Worm (Caenorhabditis elegans): Measurements from ENCODE around the gene Y66A7A.4.
A peak's percentile ranks its signal among the peaks of the same experiment; 100 is the strongest.

Gene Y66A7A.4

ce11 chrIII:11580428-11580885, 31.9 kb upstream of the Y66A7A.4 start, which contains the start of gene Y66D12A.7 (continued):
- TF ChIP-seq pha-4 (tag; optimal IDR thresholded peaks at IDR 0.05) (peak; percentile 55), nhr-25 (tag; optimal IDR thresholded peaks at IDR 0.05) (no peak), unc-62 (GFP tag; optimal IDR thresholded peaks at IDR 0.05) (no peak), R02D3.7 (tag; optimal IDR thresholded peaks at IDR 0.05) (no peak), skn-1 (tag; optimal IDR thresholded peaks at IDR 0.05) (no peak), aly-2 (tag; optimal IDR thresholded peaks at IDR 0.05) (no peak), jun-1 (tag; optimal IDR thresholded peaks at IDR 0.05) (no peak), ztf-4 (tag; optimal IDR thresholded peaks at IDR 0.05) (no peak), fkh-10 (GFP tag; optimal IDR thresholded peaks at IDR 0.05) (no peak), mml-1 (tag; optimal IDR thresholded peaks at IDR 0.05) (no peak), ceh-82 (tag; optimal IDR thresholded peaks at IDR 0.05) (no peak), lin-39 (tag; optimal IDR thresholded peaks at IDR 0.05) (no peak), ztf-11 (tag; optimal IDR thresholded peaks at IDR 0.05) (no peak), zag-1 (tag; optimal IDR thresholded peaks at IDR 0.05) (no peak), tbx-2 (tag; optimal IDR thresholded peaks at IDR 0.05) (no peak), nhr-77 (tag; optimal IDR thresholded peaks at IDR 0.05) (no peak), hmg-11 (tag; optimal IDR thresholded peaks at IDR 0.05) (no peak)

DNA sequence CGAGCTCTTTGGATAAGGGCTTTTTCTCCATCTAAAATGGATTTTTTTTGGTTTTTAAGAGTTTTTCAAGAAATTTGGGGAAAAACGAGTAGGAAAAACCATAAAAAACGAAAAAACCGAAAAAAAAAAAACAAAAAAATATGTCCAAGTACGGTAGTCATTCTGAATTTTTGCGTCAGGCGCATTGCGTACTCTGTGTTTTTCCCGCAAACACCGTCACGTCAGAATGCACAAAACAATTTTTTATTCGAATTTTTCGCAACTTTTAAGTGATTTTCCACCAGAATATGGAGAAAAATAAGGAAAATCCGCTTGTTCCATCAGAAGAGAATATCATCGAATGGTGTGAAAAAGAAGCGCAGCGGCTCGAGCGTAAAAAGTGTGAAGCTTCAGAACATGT, 31.0 kb upstream of the Y66A7A.4 start, which contains the start of the genes Y66D12A.6 and ceh-92:
Gene Y66D12A.6 (minus strand): TSS at position 31 of the 400 bp plus-strand sequence.
Gene ceh-92 (plus strand): TSS at position 229 of the 400 bp plus-strand sequence.
- TF ChIP-seq ceh-9 (tag; optimal IDR thresholded peaks at IDR 0.05) (no peak), ceh-28 (tag; optimal IDR thresholded peaks at IDR 0.05) (no peak), skn-1 (tag; optimal IDR thresholded peaks at IDR 0.05) (no peak), eor-1 (tag; optimal IDR thresholded peaks at IDR 0.05) (no peak), aly-2 (tag; optimal IDR thresholded peaks at IDR 0.05) (no peak), hmg-11 (tag; optimal IDR thresholded peaks at IDR 0.05) (no peak), zag-1 (tag; optimal IDR thresholded peaks at IDR 0.05) (no peak), nhr-77 (tag; optimal IDR thresholded peaks at IDR 0.05) (no peak), nhr-76 (tag; optimal IDR thresholded peaks at IDR 0.05) (no peak), elt-2 (tag; optimal IDR thresholded peaks at IDR 0.05) (no peak), ztf-11 (tag; optimal IDR thresholded peaks at IDR 0.05) (no peak), snpc-4 (tag; optimal IDR thresholded peaks at IDR 0.05) (no peak), jun-1 (tag; optimal IDR thresholded peaks at IDR 0.05) (no peak), nhr-11 (tag; optimal IDR thresholded peaks at IDR 0.05) (no peak), ceh-82 (tag; optimal IDR thresholded peaks at IDR 0.05) (no peak), unc-62 (GFP tag; optimal IDR thresholded peaks at IDR 0.05) (no peak), lin-15B (tag; optimal IDR thresholded peaks at IDR 0.05) (no peak), ama-1 (optimal IDR thresholded peaks at IDR 0.05) (no peak), fos-1 (tag; optimal IDR thresholded peaks at IDR 0.05) (no peak)

DNA sequence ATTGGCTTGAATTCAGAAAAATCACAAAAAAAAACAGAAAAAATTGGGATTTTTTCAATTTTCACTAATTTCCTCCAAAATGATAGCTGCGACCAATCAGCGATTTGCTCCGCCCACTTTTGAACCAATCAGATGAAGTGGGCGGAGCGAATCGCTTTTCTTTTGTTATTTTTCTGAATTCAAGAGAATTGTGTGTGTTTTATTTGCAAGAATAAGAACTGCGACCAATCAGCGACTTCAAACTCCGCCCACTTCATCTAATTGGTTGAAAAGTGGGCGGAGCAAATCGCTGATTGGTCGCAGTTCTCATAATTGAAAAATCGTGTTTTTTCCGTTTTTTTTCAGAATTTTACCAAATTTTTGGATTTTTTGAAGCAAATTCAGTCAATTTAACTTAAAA, 29.8 kb upstream of the Y66A7A.4 start:
- TF ChIP-seq nhr-43 (tag; optimal IDR thresholded peaks at IDR 0.05; ENCODE audit: poor library complexity, severe bottlenecking), result no peak
- peak; percentile 86 for TF ChIP-seq nfya-1 (tag; optimal IDR thresholded peaks at IDR 0.05; ENCODE audit: insufficient read depth)

ce11 chrIII:11588911-11589310, 23.5 kb upstream of the Y66A7A.4 start, which contains the start of gene Y66D12A.3:
Y66D12A.3 (plus strand) TSS chrIII:11589211.
- no peak for TF ChIP-seq lin-15B (tag; optimal IDR thresholded peaks at IDR 0.05)
- TF ChIP-seq unc-62 (GFP tag; optimal IDR thresholded peaks at IDR 0.05), result no peak
- TF ChIP-seq nhr-67 (tag; optimal IDR thresholded peaks at IDR 0.05), result no peak
- no peak for TF ChIP-seq lsy-12 (tag; optimal IDR thresholded peaks at IDR 0.05)
- TF ChIP-seq ztf-11 (tag; optimal IDR thresholded peaks at IDR 0.05), result no peak
- TF ChIP-seq ceh-16 (tag; optimal IDR thresholded peaks at IDR 0.05), result no peak
- TF ChIP-seq ZK546.5 (tag; optimal IDR thresholded peaks at IDR 0.05), result no peak
- no peak for TF ChIP-seq lin-39 (tag; optimal IDR thresholded peaks at IDR 0.05)
- TF ChIP-seq R02D3.7 (tag; optimal IDR thresholded peaks at IDR 0.05), result no peak

- TF ChIP-seq aly-2 (tag; optimal IDR thresholded peaks at IDR 0.05) (no peak), nfya-1 (tag; optimal IDR thresholded peaks at IDR 0.05; ENCODE audit: insufficient read depth) (peak; percentile 65), sea-2 (GFP tag; optimal IDR thresholded peaks at IDR 0.05) (no peak)
Measured at ce11 chrIII:11589311-11589710, 23.1 kb upstream of the Y66A7A.4 start.
